Worm (Caenorhabditis elegans) whole organism, late embryonic: ENCODE results near the gene dsb-2.

Experiments used
- ama-1 ChIP-seq: fragments of 150-350 bp; optimal IDR thresholded peaks from 2 replicates; lab custom pipeline; 2014
- ceh-9 ChIP-seq: sonication (generic microtip); optimal IDR thresholded peaks from 2 replicates; lab custom pipeline; 2016; ENCODE audit warnings: mild to moderate bottlenecking, missing genetic modification characterization, inconsistent platforms, missing compliant biosample characterization
- dve-1 ChIP-seq: sonication (generic microtip); optimal IDR thresholded peaks from 2 replicates; lab custom pipeline; 2017; ENCODE audit warnings: antibody characterized with exemption, mild to moderate bottlenecking, missing genetic modification characterization, missing compliant biosample characterization
- hlh-30 ChIP-seq: sonication (generic microtip); optimal IDR thresholded peaks from 2 replicates; lab custom pipeline; 2017; ENCODE audit warnings: antibody characterized with exemption, missing genetic modification characterization, missing compliant biosample characterization; ENCODE audit not compliant: insufficient read depth
- nhr-232 ChIP-seq: sonication (generic microtip); optimal IDR thresholded peaks from 2 replicates; lab custom pipeline; 2016; ENCODE audit warnings: missing genetic modification characterization, missing compliant biosample characterization

- TF ChIP-seq hlh-30 (tag; lab: Kevin White, UChicago) (no peak), dve-1 (no peak), nhr-232 (tag; lab: Kevin White, UChicago) (no peak), ceh-9 (no peak), ama-1 (lab: Kevin White, UChicago) (no peak)
These were observed at the start of gene dsb-2 for ce11 chrII:14410768-14411167.
